Fruit fly (Drosophila melanogaster) whole organism, adult: ENCODE data around the gene Obp8a.

Experiments
- CG11617 ChIP-seq: fragments of 200-800 bp; sonication (Bioruptor generic); optimal IDR thresholded peaks from 2 replicates; lab custom pipeline; 2017; ENCODE audit warnings: mild to moderate bottlenecking, missing biosample characterization, missing genetic modification reagents, missing genetic modification characterization
- CG12768 ChIP-seq: fragments of 200-800 bp; sonication (Bioruptor generic); optimal IDR thresholded peaks from 2 replicates; lab custom pipeline; 2017; ENCODE audit warnings: missing biosample characterization, missing genetic modification characterization, mild to moderate bottlenecking, moderate library complexity, missing genetic modification reagents
- CG14711 ChIP-seq: fragments of 200-800 bp; sonication (Bioruptor generic); optimal IDR thresholded peaks from 2 replicates; lab custom pipeline; 2018; ENCODE audit warnings: missing biosample characterization, mild to moderate bottlenecking, missing genetic modification characterization, moderate library complexity
- CG1620 ChIP-seq: fragments of 200-800 bp; sonication (Bioruptor generic); optimal IDR thresholded peaks from 2 replicates; lab custom pipeline; 2016; ENCODE audit warnings: missing biosample characterization, missing genetic modification characterization
- CG33017 ChIP-seq: fragments of 200-800 bp; sonication (Bioruptor generic); optimal IDR thresholded peaks from 2 replicates; lab custom pipeline; 2018; ENCODE audit warnings: missing biosample characterization, mild to moderate bottlenecking, missing genetic modification characterization, moderate library complexity
- CG5204 ChIP-seq: fragments of 200-800 bp; sonication (Bioruptor generic); optimal IDR thresholded peaks from 2 replicates; lab custom pipeline; 2016; ENCODE audit warnings: missing biosample characterization, missing genetic modification characterization
- CG7045 ChIP-seq: fragments of 200-800 bp; sonication (Bioruptor generic); optimal IDR thresholded peaks from 2 replicates; lab custom pipeline; 2017; ENCODE audit warnings: missing biosample characterization, mild to moderate bottlenecking, missing genetic modification characterization
- CG7101 ChIP-seq: fragments of 200-800 bp; sonication (Bioruptor generic); optimal IDR thresholded peaks from 2 replicates; lab custom pipeline; 2018; ENCODE audit warnings: missing biosample characterization, mild to moderate bottlenecking, missing genetic modification characterization, moderate library complexity
- Clk ChIP-seq: fragments of 200-800 bp; sonication (Bioruptor generic); optimal IDR thresholded peaks from 2 replicates; lab custom pipeline; 2017; ENCODE audit warnings: missing biosample characterization, missing genetic modification characterization
- Crg-1 ChIP-seq: fragments of 200-800 bp; sonication (Bioruptor generic); optimal IDR thresholded peaks from 2 replicates; lab custom pipeline; 2016; ENCODE audit warnings: missing biosample characterization, missing genetic modification characterization
- Hr96 ChIP-seq: fragments of 200-800 bp; sonication (Bioruptor generic); optimal IDR thresholded peaks from 2 replicates; lab custom pipeline; 2016; ENCODE audit warnings: missing biosample characterization, missing genetic modification characterization
- Mnt ChIP-seq: fragments of 200-800 bp; sonication (Bioruptor generic); optimal IDR thresholded peaks from 2 replicates; lab custom pipeline; 2016; ENCODE audit warnings: missing biosample characterization, mild to moderate bottlenecking, missing genetic modification characterization
- bab1 ChIP-seq: fragments of 200-800 bp; sonication (Bioruptor generic); optimal IDR thresholded peaks from 3 replicates; lab custom pipeline; 2019; ENCODE audit warnings: missing biosample characterization, mild to moderate bottlenecking, missing genetic modification characterization, moderate library complexity
- cic ChIP-seq: fragments of 200-800 bp; sonication (Bioruptor generic); optimal IDR thresholded peaks from 2 replicates; lab custom pipeline; 2017; ENCODE audit warnings: missing biosample characterization, mild to moderate bottlenecking, missing genetic modification characterization, moderate library complexity
- cnc ChIP-seq, 2 experiments: fragments of >200 bp; optimal IDR thresholded peaks; 2 replicates each; lab custom pipeline; 2017
- kay ChIP-seq: fragments of 200-800 bp; sonication (Bioruptor generic); peaks from one replicate; lab custom pipeline; 2016; ENCODE audit warnings: missing biosample characterization, missing genetic modification characterization, borderline replicate concordance
- ovo ChIP-seq: fragments of 200-800 bp; sonication (Bioruptor generic); optimal IDR thresholded peaks from 2 replicates; lab custom pipeline; 2016; ENCODE audit warnings: missing biosample characterization, missing genetic modification characterization
- pad ChIP-seq: fragments of 200-800 bp; sonication (Bioruptor generic); optimal IDR thresholded peaks from 3 replicates; lab custom pipeline; 2017; ENCODE audit warnings: missing biosample characterization, missing genetic modification characterization, mild to moderate bottlenecking, moderate library complexity, missing genetic modification reagents
- tj ChIP-seq: fragments of 200-800 bp; sonication (Bioruptor generic); optimal IDR thresholded peaks from 3 replicates; lab custom pipeline; 2017; ENCODE audit warnings: missing biosample characterization, mild to moderate bottlenecking, missing genetic modification characterization, moderate library complexity
- toe ChIP-seq: fragments of 200-800 bp; sonication (Bioruptor generic); optimal IDR thresholded peaks from 2 replicates; lab custom pipeline; 2016; ENCODE audit warnings: missing biosample characterization, missing genetic modification characterization

Gene Obp8a

dm6 chrX:9248040-9248439 lies 33.4 kb downstream of the Obp8a start:
- no peak for TF ChIP-seq Clk (GFP tag; lab: Kevin White, UChicago)
- TF ChIP-seq Crg-1: no peak
- TF ChIP-seq pad (GFP tag; lab: Kevin White, UChicago): no peak
- no peak for TF ChIP-seq CG12768 (GFP tag; lab: Kevin White, UChicago)
- no peak for TF ChIP-seq tj (GFP tag; lab: Kevin White, UChicago)
- TF ChIP-seq kay: no peak
- no peak for TF ChIP-seq CG7045 (GFP tag; lab: Kevin White, UChicago)
- TF ChIP-seq Hr96 (GFP tag; lab: Kevin White, UChicago): no peak
- no peak for TF ChIP-seq toe (GFP tag; lab: Kevin White, UChicago)
- no peak for TF ChIP-seq cnc (optimal IDR thresholded peaks at IDR 0.05; lab: Kevin White, UChicago)
- no peak for TF ChIP-seq CG1620 (GFP tag; lab: Kevin White, UChicago)
- no peak for TF ChIP-seq CG33017
- no peak for TF ChIP-seq CG5204 (GFP tag; lab: Kevin White, UChicago)
- TF ChIP-seq Mnt: no peak
- TF ChIP-seq bab1 (GFP tag; lab: Kevin White, UChicago): no peak
- no peak for TF ChIP-seq CG11617 (GFP tag; lab: Kevin White, UChicago)
- TF ChIP-seq CG14711: no peak
- TF ChIP-seq CG7101 (tag; lab: Kevin White, UChicago): no peak
- no peak for TF ChIP-seq cic (GFP tag; lab: Kevin White, UChicago)

- peak; percentile 65 for TF ChIP-seq bab1 (GFP tag; lab: Kevin White, UChicago)
- peak; percentile 4 for TF ChIP-seq ovo
- no peak for TF ChIP-seq Hr96 (GFP tag; lab: Kevin White, UChicago)
- TF ChIP-seq CG1620 (GFP tag; lab: Kevin White, UChicago): peak; percentile 17
- peak; percentile 2 for TF ChIP-seq CG11617 (GFP tag; lab: Kevin White, UChicago)
- peak; percentile 46 for TF ChIP-seq Mnt
- TF ChIP-seq cic (GFP tag; lab: Kevin White, UChicago): no peak
- TF ChIP-seq Clk (GFP tag; lab: Kevin White, UChicago): no peak
- no peak for TF ChIP-seq CG14711
- TF ChIP-seq Crg-1: no peak
- TF ChIP-seq toe (GFP tag; lab: Kevin White, UChicago): no peak
- TF ChIP-seq CG7101 (tag; lab: Kevin White, UChicago): peak; percentile 11
- peak; percentile 30 for TF ChIP-seq tj (GFP tag; lab: Kevin White, UChicago)
Measured at dm6 chrX:9250161-9250831, 35.6 kb downstream of the Obp8a start, which contains the start of gene CG17754. Gene CG17754, plus strand, starts transcription at chrX:9250420.

dm6 chrX:9251212-9251877 lies 36.7 kb downstream of the Obp8a start:
- TF ChIP-seq Mnt (peak; percentile 40), CG11617 (GFP tag; lab: Kevin White, UChicago) (peak; percentile 37), ovo (peak; percentile 17), pad (GFP tag; lab: Kevin White, UChicago) (no peak), CG5204 (GFP tag; lab: Kevin White, UChicago) (peak; percentile 21), CG33017 (peak; percentile 26), toe (GFP tag; lab: Kevin White, UChicago) (no peak), tj (GFP tag; lab: Kevin White, UChicago) (peak; percentile 30), kay (no peak), CG7101 (tag; lab: Kevin White, UChicago) (peak; percentile 32), bab1 (GFP tag; lab: Kevin White, UChicago) (peak; percentile 37), CG14711 (peak; percentile 22), CG12768 (GFP tag; lab: Kevin White, UChicago) (no peak)

dm6 chrX:9252051-9252708 lies 37.5 kb downstream of the Obp8a start:
- TF ChIP-seq CG1620 (GFP tag; lab: Kevin White, UChicago): no peak

dm6 chrX:9255021-9255420 lies 40.3 kb downstream of the Obp8a start:
- TF ChIP-seq CG1620 (GFP tag; lab: Kevin White, UChicago) (no peak), CG7045 (GFP tag; lab: Kevin White, UChicago) (no peak), bab1 (GFP tag; lab: Kevin White, UChicago) (no peak), pad (GFP tag; lab: Kevin White, UChicago) (no peak), kay (no peak), Crg-1 (no peak), CG5204 (GFP tag; lab: Kevin White, UChicago) (no peak), tj (GFP tag; lab: Kevin White, UChicago) (no peak), Clk (GFP tag; lab: Kevin White, UChicago) (no peak), cic (GFP tag; lab: Kevin White, UChicago) (no peak)

- TF ChIP-seq Mnt (peak; percentile 19), cic (GFP tag; lab: Kevin White, UChicago) (no peak), CG14711 (peak; percentile 20), CG11617 (GFP tag; lab: Kevin White, UChicago) (peak; percentile 4), tj (GFP tag; lab: Kevin White, UChicago) (peak; percentile 7)
Measured at dm6 chrX:9255964-9256520, 41.4 kb downstream of the Obp8a start, which contains the start of gene ric8a. Gene ric8a, plus strand, starts transcription at chrX:9256168.
